Worm (Caenorhabditis elegans): ENCODE data around the gene F37C4.8.

ce11 chrIV:3926117-3926516 lies 45.1 kb upstream of the F37C4.8 start, which contains the start of gene clec-68:
- TF ChIP-seq ztf-23 (GFP tag; IDR thresholded peaks at IDR 0.05) = no peak
- no peak for TF ChIP-seq ref-1 (GFP tag; conservative IDR thresholded peaks at IDR 0.05)
- TF ChIP-seq flt-1 (GFP tag; IDR thresholded peaks at IDR 0.05) = no peak
- no peak for TF ChIP-seq T22C8.4 (GFP tag; IDR thresholded peaks at IDR 0.05)
